Fruit fly (Drosophila melanogaster): Measurements from ENCODE around the gene tadr.

DNA sequence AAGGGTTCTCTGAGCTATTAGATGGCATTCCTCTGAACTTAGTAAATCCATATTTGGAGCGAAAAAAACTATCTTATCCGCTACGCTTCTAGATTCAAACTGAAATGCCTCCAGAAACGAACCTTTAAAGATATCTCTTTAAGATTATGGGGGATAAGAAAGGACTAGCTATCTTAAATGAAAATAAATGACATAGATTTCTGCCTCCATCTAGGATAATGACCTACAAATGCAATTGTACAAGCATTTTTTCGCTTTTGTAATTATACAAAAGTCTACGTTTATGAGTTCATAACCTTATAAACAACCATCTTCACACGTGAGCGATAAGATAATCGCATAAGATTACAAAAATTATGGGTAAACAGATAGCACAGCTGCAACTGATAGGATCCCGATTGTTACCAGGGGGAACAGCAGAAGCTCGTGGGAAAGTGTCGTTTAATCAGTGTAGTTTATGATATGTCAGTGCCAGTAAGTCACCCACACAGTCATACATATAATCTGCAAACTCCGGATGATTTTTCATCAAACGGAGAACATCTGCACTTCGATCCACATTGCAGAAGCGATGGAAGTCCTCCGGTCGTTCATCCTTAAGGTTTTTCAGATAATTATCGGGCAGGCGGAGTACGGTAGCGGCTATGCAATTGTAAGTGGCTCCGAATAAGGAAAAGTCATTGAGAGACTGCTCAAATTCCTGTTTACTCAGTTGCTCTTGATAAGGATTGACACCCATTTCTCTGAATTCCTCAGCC is 7.4 kb downstream of the tadr start, which contains the start of gene CG33511:
- TF ChIP-seq Clk (GFP tag; optimal IDR thresholded peaks at IDR 0.05) = no peak
- TF ChIP-seq tj (GFP tag; optimal IDR thresholded peaks at IDR 0.05) = no peak

Measured in whole organism, adult.